Worm (Caenorhabditis elegans) whole organism, L4/young adult: ENCODE data around the gene Y62H9A.7.

ENCODE experiments used
- W03F9.2 ChIP-seq: fragments of 150-350 bp; optimal IDR thresholded peaks from 2 replicates; lab custom pipeline; 2014; ENCODE audit warnings: missing biosample characterization, missing genetic modification characterization
- dao-5 ChIP-seq: sonication (generic microtip); optimal IDR thresholded peaks from 2 replicates; lab custom pipeline; 2016; ENCODE audit warnings: missing genotype, missing genetic modification characterization, moderate library complexity, missing compliant biosample characterization
- him-1 ChIP-seq: sonication (generic microtip); optimal IDR thresholded peaks from 2 replicates; lab custom pipeline; 2016; ENCODE audit warnings: missing genotype, missing genetic modification reagents, missing genetic modification characterization, missing compliant biosample characterization

DNA sequence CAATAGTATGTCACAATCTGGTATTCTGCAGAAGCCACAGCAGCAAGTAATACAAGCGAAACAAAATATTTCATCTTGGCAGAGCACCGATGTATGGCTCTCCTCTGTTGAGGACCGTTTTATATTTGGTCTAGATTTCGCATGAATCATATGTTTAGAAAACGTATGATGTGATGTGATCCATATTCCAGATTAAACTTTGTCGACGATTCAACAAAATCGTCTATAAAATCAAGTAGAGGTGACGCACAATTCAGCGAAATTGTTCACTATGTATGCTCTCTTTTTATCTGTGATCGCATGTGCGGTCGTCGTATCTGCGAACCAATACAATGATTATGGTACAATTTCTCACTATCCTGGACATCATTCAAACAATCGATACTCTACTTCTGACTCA is 5.6 kb downstream of the Y62H9A.7 start, which contains the start of the genes Y62H9A.3 and Y62H9A.4:
- no peak for TF ChIP-seq W03F9.2 (tag; lab: Kevin White, UChicago)
- TF ChIP-seq dao-5 (tag; lab: Kevin White, UChicago): no peak
- TF ChIP-seq him-1 (tag; lab: Kevin White, UChicago): no peak
